Fruit fly (Drosophila melanogaster): Measurements from ENCODE around the gene CG13398.

CG13398 gene

dm6 chr2L:8392298-8392697 lies 22.8 kb downstream of the CG13398 start, which contains the start of gene CG42820:
CG42820 (minus strand) TSS chr2L:8392398.
- no peak for TF ChIP-seq psq (optimal IDR thresholded peaks at IDR 0.05)
- no peak for TF ChIP-seq h (optimal IDR thresholded peaks at IDR 0.05)
- TF ChIP-seq insv (optimal IDR thresholded peaks at IDR 0.05): no peak
- no peak for TF ChIP-seq Sin3A (optimal IDR thresholded peaks at IDR 0.05)
- TF ChIP-seq Myc (optimal IDR thresholded peaks at IDR 0.05): no peak
- no peak for TF ChIP-seq ttk (optimal IDR thresholded peaks at IDR 0.05)

- TF ChIP-seq psq (optimal IDR thresholded peaks at IDR 0.05) (no peak), Sin3A (optimal IDR thresholded peaks at IDR 0.05) (no peak), insv (optimal IDR thresholded peaks at IDR 0.05) (no peak), ttk (optimal IDR thresholded peaks at IDR 0.05) (no peak), h (optimal IDR thresholded peaks at IDR 0.05) (no peak)
Measured at dm6 chr2L:8389231-8389630, 25.8 kb downstream of the CG13398 start, which contains the start of gene CG42819. CG42819 (minus strand) TSS chr2L:8389331.

DNA sequence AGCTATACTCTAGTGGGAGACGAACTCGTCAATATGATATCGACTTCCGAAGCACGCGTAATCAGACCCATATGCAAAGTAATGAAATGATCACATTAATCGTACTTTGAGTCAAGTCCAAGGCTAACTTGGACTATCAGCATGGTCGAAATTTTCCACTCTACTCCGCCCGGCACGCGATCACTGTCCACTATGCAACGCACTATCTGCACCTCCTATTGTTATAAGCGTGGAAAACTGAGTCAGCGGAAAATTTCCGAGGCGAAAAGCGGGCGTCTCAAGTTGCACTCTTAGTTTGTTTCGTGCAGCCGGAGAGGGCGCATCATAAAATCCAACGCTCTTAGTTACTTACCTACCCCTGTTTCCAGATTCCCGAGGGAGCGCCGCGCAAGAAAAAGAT lies 29.2 kb downstream of the CG13398 start:
- TF ChIP-seq insv (optimal IDR thresholded peaks at IDR 0.05) (no peak), h (optimal IDR thresholded peaks at IDR 0.05) (no peak), ttk (optimal IDR thresholded peaks at IDR 0.05) (no peak), psq (optimal IDR thresholded peaks at IDR 0.05) (no peak), Myc (optimal IDR thresholded peaks at IDR 0.05) (no peak), Sin3A (optimal IDR thresholded peaks at IDR 0.05) (no peak)

- no peak for TF ChIP-seq Sin3A (optimal IDR thresholded peaks at IDR 0.05)
- TF ChIP-seq h (optimal IDR thresholded peaks at IDR 0.05): no peak
Measured at dm6 chr2L:8384985-8385519, 30.0 kb downstream of the CG13398 start.

- no peak for TF ChIP-seq h (optimal IDR thresholded peaks at IDR 0.05)
- TF ChIP-seq insv (optimal IDR thresholded peaks at IDR 0.05): no peak
- no peak for TF ChIP-seq psq (optimal IDR thresholded peaks at IDR 0.05)
- TF ChIP-seq Sin3A (optimal IDR thresholded peaks at IDR 0.05): no peak
- no peak for TF ChIP-seq ttk (optimal IDR thresholded peaks at IDR 0.05)
- TF ChIP-seq Myc (optimal IDR thresholded peaks at IDR 0.05): no peak
Measured at dm6 chr2L:8384108-8384601, 30.9 kb downstream of the CG13398 start, which contains the start of the genes Dad1 and CG13384. Dad1 (minus strand) TSS chr2L:8384137. CG13384 (plus strand) TSS chr2L:8384455.

DNA sequence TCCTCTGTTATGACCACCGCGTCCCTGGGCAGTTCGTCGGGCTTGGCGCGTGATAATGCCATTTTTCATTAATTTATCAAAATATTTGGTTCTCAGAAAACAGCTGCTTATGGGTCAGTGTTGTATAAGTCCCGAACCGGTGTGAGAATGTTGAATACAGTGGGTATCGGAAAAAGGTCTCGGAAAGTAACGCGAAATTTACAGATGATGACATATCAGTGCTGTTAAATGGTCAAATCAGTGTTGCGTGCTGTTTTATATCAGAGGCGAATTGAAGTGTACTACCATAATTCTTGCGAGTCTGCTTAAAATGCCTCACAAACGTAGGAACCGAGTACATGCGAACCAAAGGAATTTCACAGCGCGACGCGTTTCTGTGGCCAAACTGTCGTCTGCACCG lies 32.4 kb downstream of the CG13398 start, which contains the start of the genes CG13392 and Rcd4:
Gene CG13392, minus strand, starts transcription at position 162 of the 400 bp plus-strand sequence.
Gene Rcd4, plus strand, starts transcription at position 216 of the 400 bp plus-strand sequence.
- no peak for TF ChIP-seq Sin3A (optimal IDR thresholded peaks at IDR 0.05)
- no peak for TF ChIP-seq h (optimal IDR thresholded peaks at IDR 0.05)
- TF ChIP-seq Myc (optimal IDR thresholded peaks at IDR 0.05): no peak
- no peak for TF ChIP-seq ttk (optimal IDR thresholded peaks at IDR 0.05)
- TF ChIP-seq insv (optimal IDR thresholded peaks at IDR 0.05): no peak
- TF ChIP-seq psq (optimal IDR thresholded peaks at IDR 0.05): no peak

DNA sequence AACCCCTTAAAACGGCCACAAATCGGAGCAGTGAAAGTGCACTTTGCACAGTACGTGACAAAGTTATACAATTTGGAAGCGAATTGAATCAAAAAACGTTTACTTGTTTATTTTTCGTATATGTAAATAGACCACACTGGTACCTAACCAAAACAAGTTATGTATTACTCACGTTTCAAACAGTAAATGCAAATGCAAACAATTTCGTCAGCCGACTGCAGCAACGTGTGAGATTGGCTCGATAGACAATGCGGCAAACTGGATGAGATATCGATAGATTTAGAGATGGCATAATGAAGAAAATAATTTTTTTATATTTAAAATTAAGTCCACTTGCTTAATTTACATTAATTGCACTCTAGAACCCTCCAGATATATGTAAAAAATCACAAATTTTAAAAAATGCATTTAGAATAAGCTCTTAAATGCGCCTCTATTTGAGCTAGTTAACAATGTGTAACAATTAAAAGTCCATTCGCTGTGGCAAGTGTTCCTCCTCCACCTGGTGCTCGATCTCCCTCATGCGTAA lies 33.5 kb downstream of the CG13398 start, which contains the start of gene AlaRS:
Gene AlaRS, minus strand, starts transcription at position 257 of the 529 bp plus-strand sequence.
- TF ChIP-seq Myc (optimal IDR thresholded peaks at IDR 0.05) (no peak), ttk (optimal IDR thresholded peaks at IDR 0.05) (no peak), Sin3A (optimal IDR thresholded peaks at IDR 0.05) (no peak), insv (optimal IDR thresholded peaks at IDR 0.05) (no peak), h (optimal IDR thresholded peaks at IDR 0.05) (no peak), psq (optimal IDR thresholded peaks at IDR 0.05) (no peak)

- TF ChIP-seq ttk (optimal IDR thresholded peaks at IDR 0.05): no peak
- no peak for TF ChIP-seq Sin3A (optimal IDR thresholded peaks at IDR 0.05)
- TF ChIP-seq h (optimal IDR thresholded peaks at IDR 0.05): no peak
- no peak for TF ChIP-seq psq (optimal IDR thresholded peaks at IDR 0.05)
Measured at dm6 chr2L:8376717-8377116, 38.3 kb downstream of the CG13398 start, which contains the start of the genes CG13390 and CG17294. CG13390 (minus strand) TSS chr2L:8376797. CG17294 (plus strand) TSS chr2L:8377035.

- TF ChIP-seq insv (optimal IDR thresholded peaks at IDR 0.05) (no peak), h (optimal IDR thresholded peaks at IDR 0.05) (no peak), psq (optimal IDR thresholded peaks at IDR 0.05) (no peak), Myc (optimal IDR thresholded peaks at IDR 0.05) (no peak), Sin3A (optimal IDR thresholded peaks at IDR 0.05) (no peak), ttk (optimal IDR thresholded peaks at IDR 0.05) (no peak)
Measured at dm6 chr2L:8374235-8374634, 40.8 kb downstream of the CG13398 start, which contains the start of gene Wdr82. Wdr82 (plus strand) TSS chr2L:8374461.

dm6 chr2L:8372248-8372647 lies 42.8 kb downstream of the CG13398 start:
- no peak for TF ChIP-seq insv (optimal IDR thresholded peaks at IDR 0.05)
- no peak for TF ChIP-seq psq (optimal IDR thresholded peaks at IDR 0.05)
- no peak for TF ChIP-seq Sin3A (optimal IDR thresholded peaks at IDR 0.05)
- TF ChIP-seq ttk (optimal IDR thresholded peaks at IDR 0.05): no peak
- TF ChIP-seq h (optimal IDR thresholded peaks at IDR 0.05): no peak
- TF ChIP-seq Myc (optimal IDR thresholded peaks at IDR 0.05): no peak

DNA sequence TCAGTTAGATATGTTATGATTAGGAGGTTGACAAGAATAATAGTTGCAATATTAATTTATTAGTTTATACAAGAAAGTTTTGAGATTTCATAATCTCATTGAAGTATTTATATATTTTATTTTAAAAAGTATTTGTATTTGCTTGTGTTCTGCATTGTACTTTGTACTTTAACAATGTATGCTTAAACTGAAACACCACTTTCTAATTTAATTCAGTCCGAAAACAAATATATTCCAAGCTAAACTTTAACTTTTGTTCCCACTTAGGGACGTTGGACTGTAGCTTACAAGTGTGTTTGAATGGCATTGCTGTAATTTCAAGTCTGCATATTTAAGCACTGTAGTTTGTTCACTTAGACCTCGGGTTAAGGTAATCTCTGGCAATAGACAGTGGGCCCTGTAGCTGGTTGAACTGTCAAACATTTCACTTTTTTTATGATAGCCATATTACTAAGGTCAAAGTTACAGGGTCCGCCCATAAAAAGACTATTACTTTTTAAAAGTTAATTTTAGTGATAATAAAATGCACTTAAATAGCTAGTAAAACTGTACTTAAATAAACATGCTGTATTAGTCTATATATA lies 43.6 kb downstream of the CG13398 start:
- TF ChIP-seq ttk (optimal IDR thresholded peaks at IDR 0.05) (no peak), psq (optimal IDR thresholded peaks at IDR 0.05) (no peak), Myc (optimal IDR thresholded peaks at IDR 0.05) (no peak), h (optimal IDR thresholded peaks at IDR 0.05) (no peak), insv (optimal IDR thresholded peaks at IDR 0.05) (no peak)

Measured in Kc167 (cell line).